Worm (Caenorhabditis elegans) whole organism, L4 larva: ENCODE measurements around the gene klp-17.

Experiments used
- T20F7.1 ChIP-seq: fragments of 200-800 bp; sonication (Bioruptor generic); optimal IDR thresholded peaks from 2 replicates; lab custom pipeline; 2018; ENCODE audit warnings: mild to moderate bottlenecking, missing genetic modification characterization, missing compliant biosample characterization
- ZK546.5 ChIP-seq, 2 experiments: sonication (generic microtip); optimal IDR thresholded peaks; 2 replicates each; lab custom pipeline; 2017; ENCODE audit warnings: missing biosample characterization in 2 of 2, missing genetic modification characterization in 2 of 2
- ama-1 ChIP-seq: fragments of 150-350 bp; optimal IDR thresholded peaks from 2 replicates; lab custom pipeline; 2014; ENCODE audit warnings: inconsistent platforms, mixed read lengths
- cey-2 ChIP-seq: sonication (generic microtip); optimal IDR thresholded peaks from 3 replicates; lab custom pipeline; 2017; ENCODE audit warnings: missing genetic modification characterization, mild to moderate bottlenecking, missing compliant biosample characterization, antibody characterized with exemption, borderline replicate concordance; ENCODE audit not compliant: insufficient read depth
- daf-16 ChIP-seq, 3 experiments: sonication (generic microtip); optimal IDR thresholded peaks; 2 replicates each; lab custom pipeline; 2016 to 2017; ENCODE audit warnings: missing genetic modification characterization in 3 of 3, missing genetic modification reagents in 3 of 3, mild to moderate bottlenecking in 2 of 3, missing compliant biosample characterization in 2 of 3, missing biosample characterization in 1 of 3, moderate library complexity in 1 of 3
- egl-43 ChIP-seq: fragments of 200-800 bp; sonication (Bioruptor generic); IDR thresholded peaks from 2 replicates; pipeline ENCODE4 v1.3.6; 2022; ENCODE audit warnings: missing genetic modification reagents, missing genetic modification characterization, missing compliant biosample characterization
- fkh-10 ChIP-seq: fragments of 150-350 bp; optimal IDR thresholded peaks from 2 replicates; lab custom pipeline; 2014; ENCODE audit warnings: missing biosample characterization, missing genetic modification reagents, missing genetic modification characterization
- mep-1 ChIP-seq: fragments of 150-350 bp; sonication (generic microtip); optimal IDR thresholded peaks from 3 replicates; lab custom pipeline; 2014; ENCODE audit warnings: missing biosample characterization, missing genetic modification characterization
- nhr-25 ChIP-seq: sonication (generic microtip); optimal IDR thresholded peaks from 2 replicates; lab custom pipeline; 2017; ENCODE audit warnings: missing genetic modification characterization, mild to moderate bottlenecking, missing compliant biosample characterization, antibody characterized with exemption, moderate library complexity, borderline replicate concordance; ENCODE audit not compliant: insufficient read depth
- nhr-28 ChIP-seq: fragments of 150-350 bp; optimal IDR thresholded peaks from 2 replicates; lab custom pipeline; 2014; ENCODE audit warnings: missing biosample characterization, missing genetic modification characterization
- snpc-4 ChIP-seq: fragments of 150-350 bp; optimal IDR thresholded peaks from 2 replicates; lab custom pipeline; 2014; ENCODE audit warnings: missing biosample characterization, missing genetic modification characterization

ce11 chrII:11487999-11488398 lies 20.6 kb upstream of the klp-17 start, which contains the start of gene B0334.13:
- TF ChIP-seq ama-1 (no peak), nhr-28 (tag; lab: Kevin White, UChicago) (no peak), fkh-10 (no peak), egl-43 (GFP tag; lab: Robert Waterston, UW) (no peak), snpc-4 (no peak), cey-2 (tag; lab: Kevin White, UChicago) (no peak), mep-1 (tag; lab: Kevin White, UChicago) (no peak), T20F7.1 (GFP tag; lab: Kevin White, UChicago) (no peak), daf-16 (GFP tag; optimal IDR thresholded peaks at IDR 0.05; lab: Kevin White, UChicago) (no peak), daf-16 (tag; optimal IDR thresholded peaks at IDR 0.05; lab: Kevin White, UChicago) (no peak), nhr-25 (tag; lab: Kevin White, UChicago) (no peak), ZK546.5 (tag; optimal IDR thresholded peaks at IDR 0.05; lab: Kevin White, UChicago) (no peak)
